Worm (Caenorhabditis elegans) whole organism, L3 larva: Measurements from ENCODE around the gene iglr-2.

Source experiments
- R02D3.7 ChIP-seq: fragments of 150-350 bp; optimal IDR thresholded peaks from 2 replicates; lab custom pipeline; 2014; ENCODE audit warnings: missing biosample characterization, missing genetic modification characterization
- aly-2 ChIP-seq: fragments of 150-350 bp; optimal IDR thresholded peaks from 2 replicates; lab custom pipeline; 2014; ENCODE audit warnings: missing biosample characterization, missing genetic modification characterization
- ama-1 ChIP-seq: fragments of 150-350 bp; optimal IDR thresholded peaks from 2 replicates; lab custom pipeline; 2018
- ceh-28 ChIP-seq: fragments of 150-350 bp; optimal IDR thresholded peaks from 2 replicates; lab custom pipeline; 2014; ENCODE audit warnings: missing biosample characterization, missing genetic modification reagents, missing genetic modification characterization
- ceh-82 ChIP-seq: fragments of 150-350 bp; optimal IDR thresholded peaks from 2 replicates; lab custom pipeline; 2014; ENCODE audit warnings: missing biosample characterization, missing genetic modification characterization
- daf-12 ChIP-seq: fragments of 150-350 bp; optimal IDR thresholded peaks from 2 replicates; lab custom pipeline; 2014; ENCODE audit warnings: missing biosample characterization, missing genetic modification reagents, missing genetic modification characterization
- egl-5 ChIP-seq: fragments of 150-350 bp; optimal IDR thresholded peaks from 2 replicates; lab custom pipeline; 2017; ENCODE audit warnings: missing biosample characterization, missing genetic modification reagents, missing genetic modification characterization, inconsistent platforms
- elt-1 ChIP-seq: fragments of 150-350 bp; optimal IDR thresholded peaks from 2 replicates; lab custom pipeline; 2014; ENCODE audit warnings: missing biosample characterization, missing genetic modification characterization
- elt-2 ChIP-seq: sonication (generic microtip); optimal IDR thresholded peaks from 2 replicates; lab custom pipeline; 2016; ENCODE audit warnings: missing genetic modification reagents, mild to moderate bottlenecking, missing genetic modification characterization, missing compliant biosample characterization
- elt-3 ChIP-seq, 3 experiments: fragments of 150-350 bp in 1 of 3; sonication (generic microtip) in 2 of 3; optimal IDR thresholded peaks; 2 replicates in 2 of 3; 4 replicates in 1 of 3; lab custom pipeline; 2014 to 2017; ENCODE audit warnings: missing biosample characterization in 3 of 3, missing genetic modification characterization in 3 of 3
- eor-1 ChIP-seq, 2 experiments: fragments of 150-350 bp; optimal IDR thresholded peaks; 2 replicates each; lab custom pipeline; 2014 to 2018; ENCODE audit warnings: missing biosample characterization in 2 of 2, missing genetic modification characterization in 2 of 2
- fkh-10 ChIP-seq: sonication (generic microtip); optimal IDR thresholded peaks from 2 replicates; lab custom pipeline; 2017; ENCODE audit warnings: missing biosample characterization, missing genetic modification reagents, missing genetic modification characterization
- fkh-2 ChIP-seq: fragments of 150-350 bp; optimal IDR thresholded peaks from 2 replicates; lab custom pipeline; 2014; ENCODE audit warnings: missing biosample characterization, missing genetic modification reagents, missing genetic modification characterization
- fos-1 ChIP-seq: fragments of 150-350 bp; optimal IDR thresholded peaks from 2 replicates; lab custom pipeline; 2014; ENCODE audit warnings: missing biosample characterization, missing genetic modification characterization
- hmg-11 ChIP-seq: sonication (generic microtip); optimal IDR thresholded peaks from 2 replicates; lab custom pipeline; 2016; ENCODE audit warnings: missing genetic modification characterization, missing compliant biosample characterization
- jun-1 ChIP-seq: fragments of 150-350 bp; optimal IDR thresholded peaks from 2 replicates; lab custom pipeline; 2014; ENCODE audit warnings: missing biosample characterization, missing genetic modification reagents, missing genetic modification characterization
- lin-15B ChIP-seq: fragments of 150-350 bp; optimal IDR thresholded peaks from 2 replicates; lab custom pipeline; 2014; ENCODE audit warnings: missing biosample characterization, missing genetic modification characterization
- lin-39 ChIP-seq: fragments of 150-350 bp; optimal IDR thresholded peaks from 2 replicates; lab custom pipeline; 2018; ENCODE audit warnings: missing biosample characterization, missing genetic modification reagents, missing genetic modification characterization
- lsy-12 ChIP-seq: sonication (generic microtip); optimal IDR thresholded peaks from 2 replicates; lab custom pipeline; 2016; ENCODE audit warnings: mild to moderate bottlenecking, missing genetic modification characterization, missing compliant biosample characterization
- mdl-1 ChIP-seq: fragments of 150-350 bp; optimal IDR thresholded peaks from 2 replicates; lab custom pipeline; 2014; ENCODE audit warnings: missing biosample characterization, missing genetic modification characterization
- mml-1 ChIP-seq: fragments of 150-350 bp; sonication (generic microtip); optimal IDR thresholded peaks from 3 replicates; lab custom pipeline; 2014; ENCODE audit warnings: missing biosample characterization, missing genetic modification characterization
- nfya-1 ChIP-seq: sonication (generic microtip); optimal IDR thresholded peaks from 2 replicates; lab custom pipeline; 2017; ENCODE audit warnings: missing genetic modification characterization, mild to moderate bottlenecking, missing compliant biosample characterization, antibody characterized with exemption, moderate library complexity; ENCODE audit not compliant: insufficient read depth
- nhr-11 ChIP-seq: fragments of 150-350 bp; optimal IDR thresholded peaks from 2 replicates; lab custom pipeline; 2014; ENCODE audit warnings: missing biosample characterization, missing genetic modification characterization
- nhr-12 ChIP-seq: fragments of 150-350 bp; optimal IDR thresholded peaks from 2 replicates; lab custom pipeline; 2014; ENCODE audit warnings: missing biosample characterization, missing genetic modification characterization
- nhr-23 ChIP-seq: fragments of 150-350 bp; optimal IDR thresholded peaks from 2 replicates; lab custom pipeline; 2014; ENCODE audit warnings: missing biosample characterization, missing genetic modification reagents, missing genetic modification characterization
- nhr-237 ChIP-seq: fragments of 150-350 bp; optimal IDR thresholded peaks from 2 replicates; lab custom pipeline; 2014; ENCODE audit warnings: missing biosample characterization, missing genetic modification characterization
- nhr-25 ChIP-seq: sonication (generic microtip); optimal IDR thresholded peaks from 2 replicates; lab custom pipeline; 2017; ENCODE audit warnings: missing biosample characterization, missing genetic modification characterization
- nhr-43 ChIP-seq: sonication (generic microtip); optimal IDR thresholded peaks from 2 replicates; lab custom pipeline; 2016; ENCODE audit warnings: mild to moderate bottlenecking, missing genetic modification characterization, missing compliant biosample characterization; ENCODE audit not compliant: poor library complexity, severe bottlenecking
- nhr-67 ChIP-seq: fragments of 150-350 bp; optimal IDR thresholded peaks from 2 replicates; lab custom pipeline; 2014; ENCODE audit warnings: missing biosample characterization, missing genetic modification characterization
- nhr-76 ChIP-seq: fragments of 150-350 bp; sonication (generic microtip); optimal IDR thresholded peaks from 5 replicates; lab custom pipeline; 2014; ENCODE audit warnings: missing biosample characterization, missing genetic modification characterization
- nhr-77 ChIP-seq: fragments of 150-350 bp; optimal IDR thresholded peaks from 2 replicates; lab custom pipeline; 2014; ENCODE audit warnings: missing biosample characterization, missing genetic modification characterization
- pha-4 ChIP-seq: fragments of 150-350 bp; optimal IDR thresholded peaks from 2 replicates; lab custom pipeline; 2014; ENCODE audit warnings: missing biosample characterization, missing genetic modification reagents, missing genetic modification characterization
- pqm-1 ChIP-seq: fragments of 150-350 bp; optimal IDR thresholded peaks from 2 replicates; lab custom pipeline; 2017; ENCODE audit warnings: missing biosample characterization, missing genetic modification characterization, inconsistent platforms
- skn-1 ChIP-seq: fragments of 150-350 bp; optimal IDR thresholded peaks from 2 replicates; lab custom pipeline; 2014; ENCODE audit warnings: missing biosample characterization, missing genetic modification characterization
- snpc-4 ChIP-seq: fragments of 150-350 bp; optimal IDR thresholded peaks from 2 replicates; lab custom pipeline; 2014; ENCODE audit warnings: missing biosample characterization, missing genetic modification characterization
- tbx-2 ChIP-seq: sonication (generic microtip); optimal IDR thresholded peaks from 2 replicates; lab custom pipeline; 2016; ENCODE audit warnings: mild to moderate bottlenecking, missing genetic modification characterization, missing compliant biosample characterization
- unc-62 ChIP-seq: fragments of 150-350 bp; sonication (generic microtip); optimal IDR thresholded peaks from 4 replicates; lab custom pipeline; 2014; ENCODE audit warnings: missing biosample characterization, missing genetic modification reagents, missing genetic modification characterization
- ztf-11 ChIP-seq: fragments of 150-350 bp; optimal IDR thresholded peaks from 2 replicates; lab custom pipeline; 2014; ENCODE audit warnings: missing biosample characterization, missing genetic modification characterization
- ztf-4 ChIP-seq: fragments of 150-350 bp; optimal IDR thresholded peaks from 2 replicates; lab custom pipeline; 2014; ENCODE audit warnings: missing biosample characterization, missing genetic modification characterization

The iglr-2 gene

DNA sequence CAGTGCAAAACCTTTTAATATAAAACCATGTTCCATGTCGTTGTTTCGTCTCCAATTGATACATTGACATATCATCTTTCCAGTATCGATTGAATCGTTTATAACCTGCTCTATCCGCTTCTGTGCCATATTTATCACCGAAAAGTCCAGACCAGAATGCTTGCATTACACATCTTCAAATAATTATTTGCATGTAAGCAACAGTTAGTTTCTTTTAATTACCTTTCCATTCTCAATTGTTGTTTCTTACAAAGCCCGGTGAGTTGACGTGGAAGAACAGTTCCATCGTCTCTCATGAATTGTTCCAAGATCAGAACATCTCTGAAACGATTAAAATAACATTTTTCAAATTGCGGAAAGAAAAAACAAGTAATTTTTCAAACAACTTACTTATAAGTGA lies at the start of gene iglr-2:
iglr-2 (minus strand) TSS at position 101 of the 400 bp plus-strand sequence.
- no peak for TF ChIP-seq unc-62 (GFP tag; lab: Kevin White, UChicago)
- TF ChIP-seq lin-39 (tag; lab: Kevin White, UChicago), result no peak
- TF ChIP-seq egl-5, result no peak

DNA sequence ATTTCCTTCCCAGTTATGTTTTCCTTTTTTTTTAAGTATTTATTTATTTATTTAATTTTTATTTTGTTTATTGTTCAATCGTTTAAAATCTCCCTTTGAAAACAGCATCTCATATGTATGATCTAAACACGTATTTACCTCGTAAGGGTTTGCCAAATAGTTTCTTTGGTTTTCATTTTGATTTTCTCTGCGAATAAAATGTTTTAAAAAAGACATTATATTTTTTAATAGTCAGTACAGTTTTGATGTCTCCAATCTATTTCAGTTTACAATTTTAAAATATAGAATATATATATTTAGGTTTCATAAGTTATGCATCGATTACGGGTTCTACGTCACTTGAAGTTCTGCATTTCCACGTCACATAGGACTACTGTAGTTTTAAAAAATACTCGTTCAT lies 49.5 kb upstream of the iglr-2 start, which contains the start of gene R05D3.12:
R05D3.12 (plus strand) TSS at position 301 of the 400 bp plus-strand sequence.
- no peak for TF ChIP-seq fos-1
- TF ChIP-seq mml-1 (tag; lab: Kevin White, UChicago), result no peak
- TF ChIP-seq nhr-12 (tag; lab: Kevin White, UChicago), result no peak
- no peak for TF ChIP-seq fkh-2 (tag; lab: Kevin White, UChicago)
- no peak for TF ChIP-seq aly-2 (tag; lab: Kevin White, UChicago)
- no peak for TF ChIP-seq skn-1
- TF ChIP-seq nhr-11 (tag; lab: Kevin White, UChicago), result no peak
- no peak for TF ChIP-seq egl-5
- TF ChIP-seq fkh-10 (GFP tag; lab: Kevin White, UChicago), result no peak
- no peak for TF ChIP-seq nhr-67
- no peak for TF ChIP-seq ztf-11 (tag; lab: Kevin White, UChicago)
- no peak for TF ChIP-seq nhr-25 (tag; lab: Kevin White, UChicago)
- no peak for TF ChIP-seq ceh-82 (tag; lab: Kevin White, UChicago)
- TF ChIP-seq pqm-1 (tag; lab: Kevin White, UChicago), result no peak

DNA sequence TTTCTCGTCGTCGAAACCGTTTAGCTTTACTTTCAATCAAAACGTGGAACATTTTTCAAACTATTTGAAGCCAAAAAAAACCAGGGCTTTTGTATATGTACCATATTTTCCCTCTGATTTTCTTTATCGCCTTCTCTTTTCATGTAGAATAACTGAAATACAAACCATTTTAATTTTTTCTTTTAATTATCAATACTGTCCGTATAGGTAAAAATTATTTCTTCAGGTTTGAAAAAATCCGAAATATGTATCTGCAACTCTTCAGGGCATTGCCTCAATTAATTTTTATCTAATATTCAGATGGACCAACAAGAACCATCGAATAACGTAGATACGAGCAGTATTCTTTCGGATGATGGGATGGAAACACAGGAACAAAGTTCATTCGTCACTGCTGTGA lies 43.9 kb upstream of the iglr-2 start, which contains the start of gene met-2:
met-2 (plus strand) TSS at position 301 of the 400 bp plus-strand sequence.
- TF ChIP-seq nhr-67, result no peak
- peak; percentile 10 for TF ChIP-seq nhr-23 (tag; lab: Kevin White, UChicago)

DNA sequence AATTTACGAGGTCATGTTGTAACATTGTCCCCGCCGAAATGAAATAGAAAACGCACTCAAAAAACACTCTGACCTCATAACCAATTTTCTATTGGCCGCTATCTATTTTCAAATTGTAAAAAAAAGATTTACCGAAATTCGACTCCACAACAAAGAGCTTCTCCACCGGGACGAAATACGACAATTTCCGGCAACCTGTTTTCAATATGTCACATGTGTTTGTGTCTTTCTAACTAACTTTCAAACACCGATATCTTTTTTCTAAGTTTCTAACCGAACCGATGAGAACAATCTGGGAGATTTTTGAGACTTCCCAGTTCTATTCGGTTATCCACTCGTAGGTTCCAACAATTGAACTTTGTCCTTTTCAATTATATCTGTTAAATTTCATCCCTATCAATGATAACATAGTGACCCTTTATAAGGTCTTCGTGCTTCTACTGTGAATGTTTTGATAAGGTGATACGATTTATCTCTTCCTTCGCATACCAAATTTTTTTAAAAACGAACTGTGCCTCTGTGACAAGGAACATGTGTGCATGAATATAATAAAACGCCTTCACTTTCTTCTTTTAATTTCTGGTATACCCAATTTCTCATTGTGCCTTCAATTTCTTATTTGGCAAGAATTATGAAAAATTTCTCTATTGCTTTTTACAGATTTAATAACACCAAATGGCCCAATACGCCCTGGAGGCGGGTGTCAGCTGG lies 40.6 kb upstream of the iglr-2 start, which contains the start of gene lmbr-1:
lmbr-1 (plus strand) TSS at position 661 of the 711 bp plus-strand sequence.
- TF ChIP-seq mml-1 (tag; lab: Kevin White, UChicago) (no peak), daf-12 (tag; lab: Kevin White, UChicago) (no peak), unc-62 (GFP tag; lab: Kevin White, UChicago) (no peak), fkh-2 (tag; lab: Kevin White, UChicago) (no peak), lin-39 (tag; lab: Kevin White, UChicago) (no peak), nhr-67 (no peak)

DNA sequence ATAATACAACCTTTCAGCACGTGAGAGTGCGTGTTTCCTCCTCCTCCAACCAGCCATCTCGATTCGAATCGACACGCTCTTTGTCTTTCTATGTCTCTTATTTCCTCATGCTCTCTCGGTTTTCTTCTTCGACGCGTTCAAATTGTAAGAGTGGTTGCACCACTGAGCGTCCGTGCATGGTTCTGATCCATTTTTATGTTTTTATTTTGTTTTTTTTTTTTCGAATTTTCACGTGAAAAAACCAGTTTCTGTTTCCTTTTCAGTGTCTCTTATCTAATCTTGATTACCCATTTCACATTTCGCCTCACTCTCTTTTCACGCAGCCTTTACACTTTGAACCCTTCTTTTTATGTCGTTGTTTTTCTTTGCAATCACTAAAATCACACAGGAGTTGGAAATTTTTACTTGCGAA lies 39.7 kb upstream of the iglr-2 start:
- TF ChIP-seq nhr-237 (tag; lab: Kevin White, UChicago), result no peak
- TF ChIP-seq skn-1, result no peak
- no peak for TF ChIP-seq aly-2 (tag; lab: Kevin White, UChicago)
- TF ChIP-seq ceh-28 (tag; lab: Kevin White, UChicago), result no peak
- peak; percentile 19 for TF ChIP-seq snpc-4
- no peak for TF ChIP-seq fos-1
- no peak for TF ChIP-seq ztf-4 (tag; lab: Kevin White, UChicago)
- TF ChIP-seq pha-4 (tag; lab: Kevin White, UChicago), result peak; percentile 2
- no peak for TF ChIP-seq daf-12 (tag; lab: Kevin White, UChicago)
- peak; percentile 59 for TF ChIP-seq egl-5
- no peak for TF ChIP-seq ceh-82 (tag; lab: Kevin White, UChicago)
- TF ChIP-seq mml-1 (tag; lab: Kevin White, UChicago), result no peak
- peak; percentile 55 for TF ChIP-seq mdl-1
- peak; percentile 6 for TF ChIP-seq jun-1 (tag; lab: Kevin White, UChicago)
- no peak for TF ChIP-seq lsy-12 (tag; lab: Kevin White, UChicago)
- TF ChIP-seq nfya-1, result peak; percentile 88
- TF ChIP-seq fkh-10 (GFP tag; lab: Kevin White, UChicago), result no peak
- no peak for TF ChIP-seq nhr-77 (tag; lab: Kevin White, UChicago)
- peak; percentile 14 for TF ChIP-seq pqm-1 (tag; lab: Kevin White, UChicago)
- TF ChIP-seq elt-1, result peak; percentile 70
- no peak for TF ChIP-seq tbx-2 (tag; lab: Kevin White, UChicago)
- no peak for TF ChIP-seq nhr-43 (tag; lab: Kevin White, UChicago)
- TF ChIP-seq ztf-11 (tag; lab: Kevin White, UChicago), result no peak
- TF ChIP-seq R02D3.7 (tag; lab: Kevin White, UChicago), result no peak
- no peak for TF ChIP-seq nhr-11 (tag; lab: Kevin White, UChicago)
- no peak for TF ChIP-seq nhr-23 (tag; lab: Kevin White, UChicago)
- TF ChIP-seq ama-1 (lab: Kevin White, UChicago), result no peak
- TF ChIP-seq fkh-2 (tag; lab: Kevin White, UChicago), result no peak
- no peak for TF ChIP-seq lin-15B (tag; lab: Kevin White, UChicago)
- TF ChIP-seq eor-1 (tag; optimal IDR thresholded peaks at IDR 0.05; lab: Kevin White, UChicago), result no peak
- TF ChIP-seq elt-3 (tag; optimal IDR thresholded peaks at IDR 0.05; lab: Kevin White, UChicago), result no peak
- peak; percentile 17 for TF ChIP-seq hmg-11 (tag; lab: Kevin White, UChicago)
- TF ChIP-seq nhr-25 (tag; lab: Kevin White, UChicago), result no peak
- TF ChIP-seq elt-2 (tag; lab: Kevin White, UChicago), result peak; percentile 85
- TF ChIP-seq nhr-67, result no peak
- no peak for TF ChIP-seq nhr-76 (tag; lab: Kevin White, UChicago)
